Worm (Caenorhabditis elegans) whole organism, L4 larva: ENCODE data around the gene ech-6.

ENCODE experiments used
- F26F4.8 ChIP-seq: fragments of 200-800 bp; sonication (Bioruptor generic); conservative IDR thresholded peaks from 2 replicates; pipeline ENCODE4 v1.3.6; 2022; ENCODE audit warnings: missing genetic modification characterization, missing compliant biosample characterization
- F44E2.7 ChIP-seq: fragments of 200-800 bp; sonication (Bioruptor generic); IDR thresholded peaks from 2 replicates; pipeline ENCODE4 v2.1.2; 2022; ENCODE audit warnings: missing genetic modification characterization, missing compliant biosample characterization
- F49E8.2 ChIP-seq: sonication (generic microtip); optimal IDR thresholded peaks from 2 replicates; lab custom pipeline; 2016; ENCODE audit warnings: missing compliant biosample characterization, mild to moderate bottlenecking, missing genetic modification characterization, borderline replicate concordance
- Y48G9A.11 ChIP-seq: fragments of 200-800 bp; sonication (Bioruptor generic); IDR thresholded peaks from 2 replicates; pipeline ENCODE4 v1.3.6; 2022; ENCODE audit warnings: missing genetic modification reagents, missing genetic modification characterization, missing compliant biosample characterization
- ceh-32 ChIP-seq: sonication (generic microtip); optimal IDR thresholded peaks from 2 replicates; lab custom pipeline; 2016; ENCODE audit warnings: mild to moderate bottlenecking, missing genetic modification characterization, missing compliant biosample characterization; ENCODE audit not compliant: poor library complexity
- ceh-44 ChIP-seq: fragments of 200-800 bp; sonication (Bioruptor generic); IDR thresholded peaks from 2 replicates; pipeline ENCODE4 v1.3.6; 2022; ENCODE audit warnings: missing genetic modification reagents, missing genetic modification characterization, missing compliant biosample characterization
- cey-2 ChIP-seq: sonication (generic microtip); optimal IDR thresholded peaks from 3 replicates; lab custom pipeline; 2017; ENCODE audit warnings: missing genetic modification characterization, mild to moderate bottlenecking, missing compliant biosample characterization, antibody characterized with exemption, borderline replicate concordance; ENCODE audit not compliant: insufficient read depth
- daf-16 ChIP-seq, 3 experiments: sonication (generic microtip); optimal IDR thresholded peaks; 2 replicates each; lab custom pipeline; 2016 to 2017; ENCODE audit warnings: missing genetic modification characterization in 3 of 3, missing genetic modification reagents in 3 of 3, mild to moderate bottlenecking in 2 of 3, missing compliant biosample characterization in 2 of 3, missing biosample characterization in 1 of 3, moderate library complexity in 1 of 3
- daf-8 ChIP-seq: fragments of 200-800 bp; sonication (Bioruptor generic); IDR thresholded peaks from 2 replicates; pipeline ENCODE4 v1.3.6; 2022; ENCODE audit warnings: missing genetic modification characterization, missing compliant biosample characterization
- dpl-1 ChIP-seq: fragments of 150-350 bp; optimal IDR thresholded peaks from 2 replicates; lab custom pipeline; 2014; ENCODE audit warnings: missing biosample characterization, missing genetic modification reagents, missing genetic modification characterization
- duxl-1 ChIP-seq: sonication (generic microtip); optimal IDR thresholded peaks from 2 replicates; lab custom pipeline; 2016; ENCODE audit warnings: mild to moderate bottlenecking, missing genetic modification characterization, moderate library complexity, missing compliant biosample characterization; ENCODE audit not compliant: poor library complexity
- egl-43 ChIP-seq: fragments of 200-800 bp; sonication (Bioruptor generic); IDR thresholded peaks from 2 replicates; pipeline ENCODE4 v1.3.6; 2022; ENCODE audit warnings: missing genetic modification reagents, missing genetic modification characterization, missing compliant biosample characterization
- hlh-11 ChIP-seq: fragments of 200-800 bp; sonication (Bioruptor generic); optimal IDR thresholded peaks from 2 replicates; lab custom pipeline; 2018; ENCODE audit warnings: mild to moderate bottlenecking, missing genetic modification characterization, missing compliant biosample characterization
- jun-1 ChIP-seq: fragments of 150-350 bp; optimal IDR thresholded peaks from 2 replicates; lab custom pipeline; 2014; ENCODE audit warnings: missing biosample characterization, missing genetic modification reagents, missing genetic modification characterization
- lim-7 ChIP-seq: fragments of 200-800 bp; sonication (Bioruptor generic); IDR thresholded peaks from 2 replicates; pipeline ENCODE4 v1.3.6; 2022; ENCODE audit warnings: missing genetic modification characterization, missing compliant biosample characterization
- lin-1 ChIP-seq: fragments of 200-800 bp; sonication (Bioruptor generic); IDR thresholded peaks from 2 replicates; pipeline ENCODE4 v1.3.6; 2022; ENCODE audit warnings: missing genetic modification reagents, missing genetic modification characterization, missing compliant biosample characterization
- lin-29 ChIP-seq: fragments of 200-800 bp; sonication (Bioruptor generic); IDR thresholded peaks from 2 replicates; pipeline ENCODE4 v1.3.6; 2022; ENCODE audit warnings: missing genetic modification reagents, missing genetic modification characterization, missing compliant biosample characterization
- lin-38 ChIP-seq: fragments of 200-800 bp; sonication (Bioruptor generic); IDR thresholded peaks from 2 replicates; pipeline ENCODE4 v1.3.6; 2022; ENCODE audit warnings: missing genetic modification reagents, missing genetic modification characterization, missing compliant biosample characterization
- madf-5 ChIP-seq, 2 experiments: fragments of 200-800 bp; sonication (Bioruptor generic); IDR thresholded peaks; 2 replicates each; pipeline ENCODE4 v1.3.6; 2022; ENCODE audit warnings: missing compliant biosample characterization in 2 of 2, missing genetic modification characterization in 2 of 2
- mdt-29 ChIP-seq: fragments of 200-800 bp; sonication (Bioruptor generic); IDR thresholded peaks from 2 replicates; pipeline ENCODE4 v1.3.6; 2022; ENCODE audit warnings: missing genetic modification reagents, missing genetic modification characterization, missing compliant biosample characterization
- mep-1 ChIP-seq: fragments of 150-350 bp; sonication (generic microtip); optimal IDR thresholded peaks from 3 replicates; lab custom pipeline; 2014; ENCODE audit warnings: missing biosample characterization, missing genetic modification characterization
- mxl-3 ChIP-seq: fragments of 200-800 bp; sonication (Bioruptor generic); optimal IDR thresholded peaks from 2 replicates; lab custom pipeline; 2018; ENCODE audit warnings: mild to moderate bottlenecking, missing genetic modification characterization, missing compliant biosample characterization
- nhr-11 ChIP-seq: fragments of 150-350 bp; optimal IDR thresholded peaks from 2 replicates; lab custom pipeline; 2014; ENCODE audit warnings: missing biosample characterization, missing genetic modification characterization
- nhr-28 ChIP-seq: fragments of 150-350 bp; optimal IDR thresholded peaks from 2 replicates; lab custom pipeline; 2014; ENCODE audit warnings: missing biosample characterization, missing genetic modification characterization
- nhr-41 ChIP-seq: fragments of 200-800 bp; sonication (Bioruptor generic); IDR thresholded peaks from 2 replicates; pipeline ENCODE4 v1.3.6; 2022; ENCODE audit warnings: missing genetic modification reagents, missing genetic modification characterization, missing compliant biosample characterization
- nhr-42 ChIP-seq: fragments of 200-800 bp; sonication (Bioruptor generic); IDR thresholded peaks from 2 replicates; pipeline ENCODE4 v1.3.6; 2022; ENCODE audit warnings: missing genetic modification characterization, missing compliant biosample characterization
- nhr-48 ChIP-seq: sonication (generic microtip); optimal IDR thresholded peaks from 2 replicates; lab custom pipeline; 2016; ENCODE audit warnings: mild to moderate bottlenecking, missing genetic modification characterization, missing compliant biosample characterization
- nhr-6 ChIP-seq: fragments of 150-350 bp; optimal IDR thresholded peaks from 2 replicates; lab custom pipeline; 2014; ENCODE audit warnings: missing biosample characterization, missing genetic modification characterization
- nhr-77 ChIP-seq: fragments of 150-350 bp; optimal IDR thresholded peaks from 2 replicates; lab custom pipeline; 2014; ENCODE audit warnings: missing biosample characterization, missing genetic modification characterization
- pqm-1 ChIP-seq: sonication (generic microtip); optimal IDR thresholded peaks from 2 replicates; lab custom pipeline; 2017; ENCODE audit warnings: missing biosample characterization, missing genetic modification characterization
- rbr-2 ChIP-seq: sonication (generic microtip); optimal IDR thresholded peaks from 2 replicates; lab custom pipeline; 2016; ENCODE audit warnings: missing genotype, missing genetic modification characterization, missing compliant biosample characterization
- sdz-12 ChIP-seq: fragments of 200-800 bp; sonication (Bioruptor generic); optimal IDR thresholded peaks from 2 replicates; lab custom pipeline; 2018; ENCODE audit warnings: mild to moderate bottlenecking, missing genetic modification characterization, missing compliant biosample characterization
- set-16 ChIP-seq: fragments of 200-800 bp; sonication (Bioruptor generic); IDR thresholded peaks from 2 replicates; pipeline ENCODE4 v1.3.6; 2022; ENCODE audit warnings: missing genetic modification reagents, missing genetic modification characterization, missing compliant biosample characterization
- skn-1 ChIP-seq: fragments of 150-350 bp; optimal IDR thresholded peaks from 2 replicates; lab custom pipeline; 2014; ENCODE audit warnings: missing biosample characterization, missing genetic modification characterization
- snpc-4 ChIP-seq: fragments of 150-350 bp; optimal IDR thresholded peaks from 2 replicates; lab custom pipeline; 2014; ENCODE audit warnings: missing biosample characterization, missing genetic modification characterization
- spr-3 ChIP-seq: fragments of 200-800 bp; sonication (Bioruptor generic); optimal IDR thresholded peaks from 2 replicates; lab custom pipeline; 2018; ENCODE audit warnings: mild to moderate bottlenecking, missing genetic modification characterization, missing compliant biosample characterization
- tag-97 ChIP-seq: fragments of 200-800 bp; sonication (Bioruptor generic); IDR thresholded peaks from 2 replicates; pipeline ENCODE4 v1.3.6; 2022; ENCODE audit warnings: missing genetic modification characterization, missing compliant biosample characterization
- unc-130 ChIP-seq: sonication (generic microtip); optimal IDR thresholded peaks from 2 replicates; lab custom pipeline; 2016; ENCODE audit warnings: missing genetic modification reagents, missing genetic modification characterization, missing compliant biosample characterization
- unc-62 ChIP-seq, 3 experiments: fragments of 150-350 bp in 1 of 3; sonication (generic microtip); optimal IDR thresholded peaks in 2 of 3; peaks in 1 of 3; 1 replicate in 1 of 3; 2 replicates in 2 of 3; lab custom pipeline; 2014 to 2017; ENCODE audit warnings: missing biosample characterization in 3 of 3, missing genetic modification characterization in 3 of 3, missing genetic modification reagents in 3 of 3, missing genotype in 1 of 3
- zfp-2 ChIP-seq: sonication (generic microtip); optimal IDR thresholded peaks from 2 replicates; lab custom pipeline; 2016; ENCODE audit warnings: mild to moderate bottlenecking, missing genetic modification characterization, missing compliant biosample characterization
- zip-2 ChIP-seq: fragments of 150-350 bp; optimal IDR thresholded peaks from 2 replicates; lab custom pipeline; 2014; ENCODE audit warnings: missing biosample characterization, missing genetic modification characterization

The ech-6 gene

ce11 chrIII:9746665-9747064 lies 6.0 kb downstream of the ech-6 start:
- TF ChIP-seq nhr-11 (tag; lab: Kevin White, UChicago) (no peak), F26F4.8 (GFP tag; lab: Robert Waterston, UW) (no peak), daf-8 (GFP tag; lab: Robert Waterston, UW) (no peak), F49E8.2 (tag; lab: Kevin White, UChicago) (peak; percentile 35), egl-43 (no peak), set-16 (GFP tag; lab: Robert Waterston, UW) (no peak), lin-38 (GFP tag; lab: Robert Waterston, UW) (peak; percentile 62), mxl-3 (GFP tag; lab: Kevin White, UChicago) (no peak), mdt-29 (GFP tag; lab: Robert Waterston, UW) (no peak), pqm-1 (tag; lab: Kevin White, UChicago) (no peak), tag-97 (no peak), Y48G9A.11 (GFP tag; lab: Robert Waterston, UW) (0 out of 2 replicates have a peak, but pooled peaks have one; percentile 34), nhr-77 (tag; lab: Kevin White, UChicago) (no peak), nhr-41 (GFP tag; lab: Robert Waterston, UW) (no peak), unc-130 (GFP tag; lab: Kevin White, UChicago) (peak; percentile 71)

ce11 chrIII:9745333-9745897 lies 7.3 kb downstream of the ech-6 start:
- TF ChIP-seq F49E8.2 (tag; lab: Kevin White, UChicago) (peak; percentile 40), lim-7 (GFP tag; lab: Robert Waterston, UW) (no peak), unc-62 (GFP tag; optimal IDR thresholded peaks at IDR 0.05 in 1 of 2; lab: Kevin White, UChicago) (peak in 1 of 2 experiments; percentile 65), unc-62 (tag; optimal IDR thresholded peaks at IDR 0.05; lab: Kevin White, UChicago) (no peak), madf-5 (GFP tag; IDR thresholded peaks at IDR 0.05; lab: Robert Waterston, UW) (0 out of 4 replicates have a peak, but pooled peaks of 1 of the 2 experiments have one; percentile 28), duxl-1 (tag; lab: Kevin White, UChicago) (no peak), mep-1 (tag; lab: Kevin White, UChicago) (no peak), lin-38 (GFP tag; lab: Robert Waterston, UW) (peak; percentile 49), lin-1 (GFP tag; lab: Robert Waterston, UW) (peak; percentile 38; the same call in 1 of the 2 replicates), ceh-32 (tag; lab: Kevin White, UChicago) (no peak), nhr-48 (tag; lab: Kevin White, UChicago) (no peak)

ce11 chrIII:9744525-9744924 lies 8.2 kb downstream of the ech-6 start:
- TF ChIP-seq nhr-6 (tag; lab: Kevin White, UChicago) (no peak), dpl-1 (GFP tag; lab: Kevin White, UChicago) (no peak), hlh-11 (peak; percentile 39), zfp-2 (no peak), skn-1 (tag; lab: Kevin White, UChicago) (no peak), sdz-12 (GFP tag; lab: Kevin White, UChicago) (no peak), lin-29 (no peak), mdt-29 (GFP tag; lab: Robert Waterston, UW) (no peak), pqm-1 (tag; lab: Kevin White, UChicago) (no peak), ceh-44 (GFP tag; lab: Robert Waterston, UW) (no peak), spr-3 (GFP tag; lab: Kevin White, UChicago) (no peak), F44E2.7 (GFP tag; lab: Robert Waterston, UW) (no peak), lin-1 (GFP tag; lab: Robert Waterston, UW) (no peak), rbr-2 (tag; lab: Kevin White, UChicago) (no peak), cey-2 (tag; lab: Kevin White, UChicago) (no peak), daf-16 (GFP tag; optimal IDR thresholded peaks at IDR 0.05; lab: Kevin White, UChicago) (peak in 1 of 2 experiments; percentile 21), daf-16 (tag; optimal IDR thresholded peaks at IDR 0.05; lab: Kevin White, UChicago) (no peak), zip-2 (tag; lab: Kevin White, UChicago) (no peak), jun-1 (no peak), nhr-48 (tag; lab: Kevin White, UChicago) (no peak), snpc-4 (tag; lab: Kevin White, UChicago) (no peak), nhr-28 (tag; lab: Kevin White, UChicago) (no peak), nhr-42 (GFP tag; lab: Robert Waterston, UW) (no peak), madf-5 (GFP tag; IDR thresholded peaks at IDR 0.05; lab: Robert Waterston, UW) (no peak), unc-62 (GFP tag; optimal IDR thresholded peaks at IDR 0.05 in 1 of 2; lab: Kevin White, UChicago) (peak in 1 of 2 experiments; percentile 40), unc-62 (tag; optimal IDR thresholded peaks at IDR 0.05; lab: Kevin White, UChicago) (no peak)
